Worm (Caenorhabditis elegans): ENCODE results near the gene jip-1.

Gene jip-1

ce11 chrII:1320412-1320811 is 6.4 kb upstream of the jip-1 start:
- TF ChIP-seq W03F9.2 (tag; optimal IDR thresholded peaks at IDR 0.05) (peak; percentile 94), dao-5 (tag; optimal IDR thresholded peaks at IDR 0.05) (peak; percentile 10), him-1 (tag; optimal IDR thresholded peaks at IDR 0.05) (peak; percentile 72)

ce11 chrII:1320987-1321807 is 5.6 kb upstream of the jip-1 start, which contains the start of gene vig-1:
TSS of gene vig-1 (plus strand) at chrII:1321037.
- no peak for TF ChIP-seq him-1 (tag; optimal IDR thresholded peaks at IDR 0.05)
- TF ChIP-seq dao-5 (tag; optimal IDR thresholded peaks at IDR 0.05): no peak
- TF ChIP-seq W03F9.2 (tag; optimal IDR thresholded peaks at IDR 0.05): no peak

- TF ChIP-seq dao-5 (tag; optimal IDR thresholded peaks at IDR 0.05): no peak
- TF ChIP-seq him-1 (tag; optimal IDR thresholded peaks at IDR 0.05): no peak
- no peak for TF ChIP-seq W03F9.2 (tag; optimal IDR thresholded peaks at IDR 0.05)
These were observed 4.3 kb upstream of the jip-1 start for ce11 chrII:1322283-1323173.

- TF ChIP-seq W03F9.2 (tag; optimal IDR thresholded peaks at IDR 0.05) (no peak), him-1 (tag; optimal IDR thresholded peaks at IDR 0.05) (peak; percentile 72)
These were observed 3.6 kb upstream of the jip-1 start for ce11 chrII:1323190-1323651.

ce11 chrII:1324017-1324416 is 2.8 kb upstream of the jip-1 start:
- TF ChIP-seq dao-5 (tag; optimal IDR thresholded peaks at IDR 0.05) (no peak), W03F9.2 (tag; optimal IDR thresholded peaks at IDR 0.05) (no peak), him-1 (tag; optimal IDR thresholded peaks at IDR 0.05) (no peak)

- TF ChIP-seq him-1 (tag; optimal IDR thresholded peaks at IDR 0.05) (no peak), W03F9.2 (tag; optimal IDR thresholded peaks at IDR 0.05) (no peak), dao-5 (tag; optimal IDR thresholded peaks at IDR 0.05) (no peak)
These were observed 1.2 kb upstream of the jip-1 start for ce11 chrII:1325604-1326003.

ce11 chrII:1329887-1330286 is 3.1 kb downstream of the jip-1 start:
- TF ChIP-seq him-1 (tag; optimal IDR thresholded peaks at IDR 0.05) (no peak), dao-5 (tag; optimal IDR thresholded peaks at IDR 0.05) (no peak), W03F9.2 (tag; optimal IDR thresholded peaks at IDR 0.05) (no peak)

- TF ChIP-seq dao-5 (tag; optimal IDR thresholded peaks at IDR 0.05) (no peak), him-1 (tag; optimal IDR thresholded peaks at IDR 0.05) (peak; percentile 19), W03F9.2 (tag; optimal IDR thresholded peaks at IDR 0.05) (no peak)
These were observed 11.4 kb downstream of the jip-1 start for ce11 chrII:1338196-1338595.

ce11 chrII:1340049-1340448 is 13.3 kb downstream of the jip-1 start:
- TF ChIP-seq W03F9.2 (tag; optimal IDR thresholded peaks at IDR 0.05): no peak

- TF ChIP-seq him-1 (tag; optimal IDR thresholded peaks at IDR 0.05) (peak; percentile 15), dao-5 (tag; optimal IDR thresholded peaks at IDR 0.05) (no peak)
These were observed 14.6 kb downstream of the jip-1 start for ce11 chrII:1341416-1341815.

- TF ChIP-seq him-1 (tag; optimal IDR thresholded peaks at IDR 0.05): no peak
These were observed 17.0 kb downstream of the jip-1 start for ce11 chrII:1343748-1344147.

ce11 chrII:1344524-1345119 is 17.8 kb downstream of the jip-1 start:
- no peak for TF ChIP-seq dao-5 (tag; optimal IDR thresholded peaks at IDR 0.05)
- peak; percentile 35 for TF ChIP-seq him-1 (tag; optimal IDR thresholded peaks at IDR 0.05)

- TF ChIP-seq him-1 (tag; optimal IDR thresholded peaks at IDR 0.05): no peak
- no peak for TF ChIP-seq W03F9.2 (tag; optimal IDR thresholded peaks at IDR 0.05)
- TF ChIP-seq dao-5 (tag; optimal IDR thresholded peaks at IDR 0.05): no peak
These were observed 28.7 kb downstream of the jip-1 start, which contains the start of gene C13A10.1 for ce11 chrII:1355480-1355879. TSS of gene C13A10.1 (minus strand) at chrII:1355649.

ce11 chrII:1357262-1357661 is 30.5 kb downstream of the jip-1 start:
- TF ChIP-seq W03F9.2 (tag; optimal IDR thresholded peaks at IDR 0.05) (no peak), him-1 (tag; optimal IDR thresholded peaks at IDR 0.05) (no peak), dao-5 (tag; optimal IDR thresholded peaks at IDR 0.05) (no peak)
